Fruit fly (Drosophila melanogaster) whole organism, embryonic: ENCODE measurements around the gene Hr4.

Experiments
- Asciz ChIP-seq: fragments of 200-800 bp; sonication (Bioruptor generic); optimal IDR thresholded peaks from 2 replicates; lab custom pipeline; 2017; ENCODE audit warnings: missing biosample characterization, mild to moderate bottlenecking, missing genetic modification characterization, missing genetic modification reagents
- Awh ChIP-seq: fragments of 200-800 bp; sonication (Bioruptor generic); IDR thresholded peaks from 2 replicates; pipeline ENCODE4, ENCODE4 v1.3.6; 2022; ENCODE audit warnings: missing biosample characterization, missing genetic modification characterization
- BEAF-32 ChIP-seq: fragments of 200-800 bp; sonication (Bioruptor generic); optimal IDR thresholded peaks from 3 replicates; lab custom pipeline; 2017; ENCODE audit warnings: missing biosample characterization, missing genetic modification characterization, mild to moderate bottlenecking, moderate library complexity, missing genetic modification reagents
- Blimp-1 ChIP-seq: fragments of 200-800 bp; sonication (Bioruptor generic); optimal IDR thresholded peaks from 3 replicates; lab custom pipeline; 2018; ENCODE audit warnings: missing biosample characterization, missing genetic modification characterization, mild to moderate bottlenecking, moderate library complexity, missing genetic modification reagents
- BtbVII ChIP-seq: fragments of 200-800 bp; sonication (Bioruptor generic); optimal IDR thresholded peaks from 3 replicates; lab custom pipeline; 2017; ENCODE audit warnings: missing biosample characterization, mild to moderate bottlenecking, missing genetic modification characterization
- CG10366 ChIP-seq: fragments of 200-800 bp; sonication (Bioruptor generic); IDR thresholded peaks from 2 replicates; pipeline ENCODE4 v1.3.6; 2022; ENCODE audit warnings: missing biosample characterization, missing genetic modification characterization
- CG10654 ChIP-seq: fragments of 200-800 bp; sonication (Bioruptor generic); optimal IDR thresholded peaks from 2 replicates; lab custom pipeline; 2016; ENCODE audit warnings: missing biosample characterization, missing genetic modification characterization
- CG11504 ChIP-seq: fragments of 200-800 bp; sonication (Bioruptor generic); optimal IDR thresholded peaks from 3 replicates; lab custom pipeline; 2019; ENCODE audit warnings: missing biosample characterization, mild to moderate bottlenecking, missing genetic modification characterization, moderate library complexity
- CG12391 ChIP-seq: fragments of 200-800 bp; sonication (Bioruptor generic); optimal IDR thresholded peaks from 3 replicates; lab custom pipeline; 2018; ENCODE audit warnings: missing biosample characterization, mild to moderate bottlenecking, missing genetic modification characterization, moderate library complexity
- CG12769 ChIP-seq: fragments of 200-800 bp; sonication (Bioruptor generic); optimal IDR thresholded peaks from 2 replicates; lab custom pipeline; 2019; ENCODE audit warnings: missing biosample characterization, mild to moderate bottlenecking, missing genetic modification characterization, moderate library complexity
- CG14667 ChIP-seq: fragments of 200-800 bp; sonication (Bioruptor generic); IDR thresholded peaks from 2 replicates; pipeline ENCODE4 v1.3.6; 2022; ENCODE audit warnings: missing biosample characterization, missing genetic modification characterization
- CG15011 ChIP-seq: fragments of 200-800 bp; sonication (Bioruptor generic); optimal IDR thresholded peaks from 3 replicates; lab custom pipeline; 2018; ENCODE audit warnings: missing biosample characterization, mild to moderate bottlenecking, missing genetic modification characterization
- CG1647 ChIP-seq: fragments of 200-800 bp; sonication (Bioruptor generic); optimal IDR thresholded peaks from 3 replicates; lab custom pipeline; 2016; ENCODE audit warnings: missing biosample characterization, missing genetic modification characterization
- CG18011 ChIP-seq: fragments of 200-800 bp; sonication (Bioruptor generic); optimal IDR thresholded peaks from 2 replicates; lab custom pipeline; 2017; ENCODE audit warnings: missing biosample characterization, missing genetic modification characterization, mild to moderate bottlenecking, moderate library complexity, missing genotype
- CG30403 ChIP-seq: fragments of 200-800 bp; sonication (Bioruptor generic); optimal IDR thresholded peaks from 3 replicates; lab custom pipeline; 2016; ENCODE audit warnings: missing biosample characterization, missing genetic modification characterization
- CG32767 ChIP-seq: fragments of 200-800 bp; sonication (Bioruptor generic); IDR thresholded peaks from 2 replicates; pipeline ENCODE4 v1.3.6; 2022; ENCODE audit warnings: missing biosample characterization, missing genetic modification characterization
- CG43689 ChIP-seq: fragments of 200-800 bp; sonication (Bioruptor generic); IDR thresholded peaks from 2 replicates; pipeline ENCODE4 v1.3.6; 2022; ENCODE audit warnings: missing biosample characterization, missing genetic modification characterization
- CG5180 ChIP-seq: fragments of 200-800 bp; sonication (Bioruptor generic); optimal IDR thresholded peaks from 3 replicates; lab custom pipeline; 2017; ENCODE audit warnings: missing biosample characterization, missing genetic modification characterization, mild to moderate bottlenecking, moderate library complexity, missing genetic modification reagents
- CG6654 ChIP-seq: fragments of 200-800 bp; sonication (Bioruptor generic); optimal IDR thresholded peaks from 2 replicates; lab custom pipeline; 2017; ENCODE audit warnings: missing biosample characterization, mild to moderate bottlenecking, missing genetic modification characterization
- CG8089 ChIP-seq: fragments of 200-800 bp; sonication (Bioruptor generic); optimal IDR thresholded peaks from 3 replicates; lab custom pipeline; 2016; ENCODE audit warnings: missing biosample characterization, missing genetic modification characterization
- CG8290 ChIP-seq, 3 experiments: fragments of 200-800 bp; sonication (Bioruptor generic); optimal IDR thresholded peaks; 2 replicates each; lab custom pipeline; 2016 to 2019; ENCODE audit warnings: missing biosample characterization in 3 of 3, missing genetic modification characterization in 3 of 3, mild to moderate bottlenecking in 2 of 3, moderate library complexity in 1 of 3
- CG8765 ChIP-seq: fragments of 200-800 bp; sonication (Bioruptor generic); IDR thresholded peaks from 2 replicates; pipeline ENCODE4 v1.3.6; 2022; ENCODE audit warnings: missing biosample characterization, missing genetic modification characterization
- CG8924 ChIP-seq: fragments of 200-800 bp; optimal IDR thresholded peaks from 3 replicates; lab custom pipeline; 2019; ENCODE audit warnings: missing biosample characterization, mild to moderate bottlenecking, missing genetic modification characterization, moderate library complexity
- D ChIP-seq, 2 experiments: fragments of 200-800 bp in 1 of 2; fragments of >200 bp in 1 of 2; sonication (Bioruptor generic) in 1 of 2; optimal IDR thresholded peaks; 2 replicates in 1 of 2; 3 replicates in 1 of 2; lab custom pipeline; 2017; ENCODE audit warnings: mild to moderate bottlenecking in 1 of 2, missing biosample characterization in 1 of 2, missing genetic modification characterization in 1 of 2, missing genetic modification reagents in 1 of 2
- Deaf1 ChIP-seq: fragments of 200-800 bp; optimal IDR thresholded peaks from 3 replicates; lab custom pipeline; 2019; ENCODE audit warnings: missing biosample characterization, mild to moderate bottlenecking, missing genetic modification characterization, moderate library complexity
- Dek ChIP-seq: fragments of 200-800 bp; sonication (Bioruptor generic); optimal IDR thresholded peaks from 3 replicates; lab custom pipeline; 2019; ENCODE audit warnings: missing biosample characterization, mild to moderate bottlenecking, missing genetic modification characterization, moderate library complexity
- Hand ChIP-seq: fragments of 200-800 bp; sonication (Bioruptor generic); optimal IDR thresholded peaks from 2 replicates; lab custom pipeline; 2017; ENCODE audit warnings: mild to moderate bottlenecking, missing biosample characterization, missing genetic modification reagents, missing genetic modification characterization
- HmgZ ChIP-seq: fragments of 200-800 bp; sonication (Bioruptor generic); optimal IDR thresholded peaks from 2 replicates; lab custom pipeline; 2018; ENCODE audit warnings: missing biosample characterization, mild to moderate bottlenecking, missing genetic modification characterization
- Hr3 ChIP-seq: fragments of 200-800 bp; sonication (Bioruptor generic); optimal IDR thresholded peaks from 3 replicates; lab custom pipeline; 2016; ENCODE audit warnings: missing biosample characterization, missing genetic modification characterization
- Hr39 ChIP-seq: fragments of >200 bp; optimal IDR thresholded peaks from 2 replicates; lab custom pipeline; 2017
- NC2β ChIP-seq: fragments of 200-800 bp; sonication (Bioruptor generic); optimal IDR thresholded peaks from 2 replicates; lab custom pipeline; 2016; ENCODE audit warnings: missing biosample characterization, missing genetic modification characterization
- NFAT ChIP-seq: fragments of 200-800 bp; sonication (Bioruptor generic); IDR thresholded peaks from 2 replicates; pipeline ENCODE4 v1.3.6; 2022; ENCODE audit warnings: missing biosample characterization, missing genetic modification characterization
- NfI ChIP-seq: fragments of 200-800 bp; sonication (Bioruptor generic); optimal IDR thresholded peaks from 3 replicates; lab custom pipeline; 2018; ENCODE audit warnings: missing biosample characterization, mild to moderate bottlenecking, missing genetic modification characterization, moderate library complexity
- Ravus ChIP-seq: fragments of 200-800 bp; sonication (Bioruptor generic); IDR thresholded peaks from 2 replicates; pipeline ENCODE4 v1.3.6; 2022; ENCODE audit warnings: missing biosample characterization, missing genetic modification characterization
- Ssrp ChIP-seq: fragments of 200-800 bp; sonication (Bioruptor generic); optimal IDR thresholded peaks from 2 replicates; lab custom pipeline; 2018; ENCODE audit warnings: missing biosample characterization, mild to moderate bottlenecking, missing genetic modification characterization, moderate library complexity
- chm ChIP-seq: fragments of 200-800 bp; sonication (Bioruptor generic); IDR thresholded peaks from 2 replicates; pipeline ENCODE4 v1.3.6; 2022; ENCODE audit warnings: missing biosample characterization, missing genetic modification characterization
- crc ChIP-seq: fragments of 200-800 bp; sonication (Bioruptor generic); optimal IDR thresholded peaks from 2 replicates; lab custom pipeline; 2016; ENCODE audit warnings: missing biosample characterization, missing genetic modification characterization
- danr ChIP-seq: fragments of 200-800 bp; sonication (Bioruptor generic); IDR thresholded peaks from 2 replicates; pipeline ENCODE4 v1.3.6; 2022; ENCODE audit warnings: missing biosample characterization, missing genetic modification characterization
- hth ChIP-seq: fragments of >200 bp; optimal IDR thresholded peaks from 2 replicates; lab custom pipeline; 2017; ENCODE audit warnings: inconsistent platforms
- ind ChIP-seq: fragments of 200-800 bp; sonication (Bioruptor generic); optimal IDR thresholded peaks from 3 replicates; lab custom pipeline; 2016; ENCODE audit warnings: missing biosample characterization, missing genetic modification characterization
- mam ChIP-seq: fragments of 200-800 bp; sonication (Bioruptor generic); optimal IDR thresholded peaks from 3 replicates; lab custom pipeline; 2016; ENCODE audit warnings: missing biosample characterization, missing genetic modification characterization
- pb ChIP-seq: fragments of 200-800 bp; sonication (Bioruptor generic); optimal IDR thresholded peaks from 3 replicates; lab custom pipeline; 2016; ENCODE audit warnings: missing biosample characterization, missing genetic modification characterization
- pros ChIP-seq: fragments of 200-800 bp; sonication (Bioruptor generic); optimal IDR thresholded peaks from 3 replicates; lab custom pipeline; 2019; ENCODE audit warnings: missing biosample characterization, mild to moderate bottlenecking, missing genetic modification characterization, moderate library complexity
- sens ChIP-seq: fragments of 200-800 bp; sonication (Bioruptor generic); peaks from one replicate; lab custom pipeline; 2016; ENCODE audit warnings: missing biosample characterization, missing genetic modification characterization
- sens-2 ChIP-seq: fragments of 200-800 bp; sonication (Bioruptor generic); IDR thresholded peaks from 2 replicates; pipeline ENCODE4 v1.3.6; 2022; ENCODE audit warnings: missing biosample characterization, missing genetic modification characterization
- so ChIP-seq: fragments of 200-800 bp; sonication (Bioruptor generic); IDR thresholded peaks from 3 replicates; pipeline ENCODE4 v1.3.6; 2022; ENCODE audit warnings: missing biosample characterization, missing genetic modification characterization
- tll ChIP-seq, 2 experiments: fragments of 200-800 bp in 1 of 2; fragments of >200 bp in 1 of 2; sonication (Bioruptor generic) in 1 of 2; optimal IDR thresholded peaks; 2 replicates each; lab custom pipeline; 2017 to 2019; ENCODE audit warnings: missing biosample characterization in 2 of 2, missing genetic modification characterization in 2 of 2, mild to moderate bottlenecking in 1 of 2, moderate library complexity in 1 of 2
- z ChIP-seq: fragments of 200-800 bp; sonication (Bioruptor generic); IDR thresholded peaks from 3 replicates; pipeline ENCODE4 v1.3.6; 2022; ENCODE audit warnings: missing biosample characterization, missing genetic modification characterization

Hr4 gene

dm6 chrX:2011288-2012120 lies 69.8 kb downstream of the Hr4 start (continued):
- no peak for TF ChIP-seq CG8290 (GFP tag; optimal IDR thresholded peaks at IDR 0.05; lab: Kevin White, UChicago)
- TF ChIP-seq CG8290 (tag; optimal IDR thresholded peaks at IDR 0.05; lab: Kevin White, UChicago) = peak in 1 of 2 experiments; percentile 12
- 0 out of 2 replicates have a peak, but pooled peaks have one; percentile 28 for TF ChIP-seq sens-2 (GFP tag; lab: Robert Waterston, UW)
- TF ChIP-seq sens (GFP tag; lab: Kevin White, UChicago) = peak; percentile 31
- TF ChIP-seq Ravus (GFP tag; lab: Robert Waterston, UW) = no peak; the same call in 1 of the 2 replicates
- peak; percentile 24 for TF ChIP-seq Asciz (GFP tag; lab: Kevin White, UChicago)
- peak; percentile 14 for TF ChIP-seq mam (GFP tag; lab: Kevin White, UChicago)
- peak; percentile 7 for TF ChIP-seq CG8924 (tag; lab: Kevin White, UChicago)
- TF ChIP-seq CG10366 (GFP tag; lab: Robert Waterston, UW) = peak; percentile 62
- peak; percentile 10 for TF ChIP-seq BtbVII (GFP tag; lab: Kevin White, UChicago)
- TF ChIP-seq so (GFP tag; lab: Robert Waterston, UW) = 0 out of 3 replicates have a peak, but pooled peaks have one; percentile 47
- no peak for TF ChIP-seq NC2β (GFP tag; lab: Kevin White, UChicago)
- peak; percentile 71 for TF ChIP-seq CG30403 (GFP tag; lab: Kevin White, UChicago)
- TF ChIP-seq Hr3 (GFP tag; lab: Kevin White, UChicago) = peak; percentile 41
- TF ChIP-seq ind = peak; percentile 49
- peak; percentile 7 for TF ChIP-seq CG5180 (GFP tag; lab: Kevin White, UChicago)
- peak; percentile 16 for TF ChIP-seq HmgZ
- peak; percentile 38; the same call in 1 of the 2 replicates for TF ChIP-seq danr (GFP tag; lab: Robert Waterston, UW)
- no peak for TF ChIP-seq pb
- peak; percentile 50 for TF ChIP-seq Ssrp
- TF ChIP-seq CG12769 (tag; lab: Kevin White, UChicago) = no peak
- TF ChIP-seq z (GFP tag; lab: Robert Waterston, UW) = 0 out of 3 replicates have a peak, but pooled peaks have one; percentile 30
- TF ChIP-seq CG8765 = peak; percentile 49; the same call in 1 of the 2 replicates
- TF ChIP-seq CG11504 (tag; lab: Kevin White, UChicago) = no peak
- TF ChIP-seq D (optimal IDR thresholded peaks at IDR 0.05; lab: Kevin White, UChicago) = no peak
- peak; percentile 27 for TF ChIP-seq D (GFP tag; optimal IDR thresholded peaks at IDR 0.05; lab: Kevin White, UChicago)
- TF ChIP-seq crc (GFP tag; lab: Kevin White, UChicago) = no peak
- peak; percentile 8 for TF ChIP-seq CG15011
- TF ChIP-seq Blimp-1 (GFP tag; lab: Kevin White, UChicago) = peak; percentile 42
- TF ChIP-seq CG18011 (GFP tag; lab: Kevin White, UChicago) = peak; percentile 13
- no peak for TF ChIP-seq CG6654
- no peak for TF ChIP-seq hth
- peak; percentile 33 for TF ChIP-seq Hand (GFP tag; lab: Kevin White, UChicago)
- TF ChIP-seq Deaf1 (tag; lab: Kevin White, UChicago) = peak; percentile 53
- TF ChIP-seq CG10654 (GFP tag; lab: Kevin White, UChicago) = peak; percentile 35
- TF ChIP-seq tll (GFP tag; optimal IDR thresholded peaks at IDR 0.05; lab: Kevin White, UChicago) = no peak
- TF ChIP-seq CG43689 (GFP tag; lab: Robert Waterston, UW) = peak; percentile 35; the same call in 1 of the 2 replicates
- TF ChIP-seq CG1647 (GFP tag; lab: Kevin White, UChicago) = no peak
- TF ChIP-seq NFAT (GFP tag; lab: Robert Waterston, UW) = peak; percentile 50; the same call in 1 of the 2 replicates
- TF ChIP-seq pros (GFP tag; lab: Kevin White, UChicago) = peak; percentile 65
- TF ChIP-seq BEAF-32 (GFP tag; lab: Kevin White, UChicago) = no peak
- TF ChIP-seq Hr39 = no peak
- TF ChIP-seq chm (GFP tag; lab: Robert Waterston, UW) = peak; percentile 67
- peak; percentile 40 for TF ChIP-seq Dek (tag; lab: Kevin White, UChicago)
- TF ChIP-seq CG8089 (GFP tag; lab: Kevin White, UChicago) = no peak
- peak; percentile 45; the same call in 1 of the 2 replicates for TF ChIP-seq Awh
- TF ChIP-seq CG32767 = 0 out of 2 replicates have a peak, but pooled peaks have one; percentile 22
- TF ChIP-seq CG12391 (tag; lab: Kevin White, UChicago) = peak; percentile 50
- TF ChIP-seq NfI (GFP tag; lab: Kevin White, UChicago) = peak; percentile 42
- peak; percentile 58 for TF ChIP-seq CG14667 (GFP tag; lab: Robert Waterston, UW)
